Fruit fly (Drosophila melanogaster) whole organism, wandering third instar larva: ENCODE data around the gene Sbat.

Experiments
- GATAd ChIP-seq: sonication (Bioruptor generic); optimal IDR thresholded peaks from 2 replicates; lab custom pipeline; 2016; ENCODE audit warnings: missing biosample characterization, missing genetic modification characterization
- OdsH ChIP-seq: fragments of 200-800 bp; sonication (Bioruptor generic); optimal IDR thresholded peaks from 2 replicates; lab custom pipeline; 2016; ENCODE audit warnings: missing biosample characterization, mild to moderate bottlenecking, missing genetic modification characterization
- fru ChIP-seq: fragments of 200-800 bp; sonication (Bioruptor generic); optimal IDR thresholded peaks from 3 replicates; lab custom pipeline; 2016; ENCODE audit warnings: missing biosample characterization, mild to moderate bottlenecking, missing genetic modification characterization
- psq ChIP-seq: fragments of 200-800 bp; sonication (Bioruptor generic); optimal IDR thresholded peaks from 3 replicates; lab custom pipeline; 2017; ENCODE audit warnings: missing biosample characterization, mild to moderate bottlenecking, missing genetic modification characterization, moderate library complexity
- tai ChIP-seq: sonication (Bioruptor generic); optimal IDR thresholded peaks from 2 replicates; lab custom pipeline; 2016; ENCODE audit warnings: missing biosample characterization, missing genetic modification characterization
- usp ChIP-seq: fragments of >200 bp; optimal IDR thresholded peaks from 2 replicates; lab custom pipeline; 2017; ENCODE audit warnings: missing biosample characterization, missing genetic modification characterization

dm6 chr2L:2829637-2830340, 48.4 kb upstream of the Sbat start, which contains the start of gene Duox:
- TF ChIP-seq tai (GFP tag; lab: Kevin White, UChicago): no peak
- peak; percentile 89 for TF ChIP-seq psq (GFP tag; lab: Kevin White, UChicago)
- TF ChIP-seq GATAd (GFP tag; lab: Kevin White, UChicago): no peak
- no peak for TF ChIP-seq OdsH (GFP tag; lab: Kevin White, UChicago)
- no peak for TF ChIP-seq fru (GFP tag; lab: Kevin White, UChicago)
- TF ChIP-seq usp: no peak
